Worm (Caenorhabditis elegans) whole organism, L3 larva: Measurements from ENCODE around the gene str-134.

Experiments
- ZK546.5 ChIP-seq: sonication (generic microtip); optimal IDR thresholded peaks from 2 replicates; lab custom pipeline; 2017; ENCODE audit warnings: missing biosample characterization, missing genetic modification characterization
- aly-2 ChIP-seq: fragments of 150-350 bp; optimal IDR thresholded peaks from 2 replicates; lab custom pipeline; 2014; ENCODE audit warnings: missing biosample characterization, missing genetic modification characterization
- ama-1 ChIP-seq: fragments of 150-350 bp; optimal IDR thresholded peaks from 2 replicates; lab custom pipeline; 2018
- ceh-28 ChIP-seq: fragments of 150-350 bp; optimal IDR thresholded peaks from 2 replicates; lab custom pipeline; 2014; ENCODE audit warnings: missing biosample characterization, missing genetic modification reagents, missing genetic modification characterization
- ceh-9 ChIP-seq: sonication (generic microtip); optimal IDR thresholded peaks from 2 replicates; lab custom pipeline; 2018; ENCODE audit warnings: missing biosample characterization, missing genetic modification characterization
- elt-2 ChIP-seq: sonication (generic microtip); optimal IDR thresholded peaks from 2 replicates; lab custom pipeline; 2016; ENCODE audit warnings: missing genetic modification reagents, mild to moderate bottlenecking, missing genetic modification characterization, missing compliant biosample characterization
- elt-3 ChIP-seq, 3 experiments: fragments of 150-350 bp in 1 of 3; sonication (generic microtip) in 2 of 3; optimal IDR thresholded peaks; 2 replicates in 2 of 3; 4 replicates in 1 of 3; lab custom pipeline; 2014 to 2017; ENCODE audit warnings: missing biosample characterization in 3 of 3, missing genetic modification characterization in 3 of 3
- hmg-11 ChIP-seq: sonication (generic microtip); optimal IDR thresholded peaks from 2 replicates; lab custom pipeline; 2016; ENCODE audit warnings: missing genetic modification characterization, missing compliant biosample characterization
- jun-1 ChIP-seq: fragments of 150-350 bp; optimal IDR thresholded peaks from 2 replicates; lab custom pipeline; 2014; ENCODE audit warnings: missing biosample characterization, missing genetic modification reagents, missing genetic modification characterization
- lin-39 ChIP-seq: fragments of 150-350 bp; optimal IDR thresholded peaks from 2 replicates; lab custom pipeline; 2018; ENCODE audit warnings: missing biosample characterization, missing genetic modification reagents, missing genetic modification characterization
- mml-1 ChIP-seq: fragments of 150-350 bp; sonication (generic microtip); optimal IDR thresholded peaks from 3 replicates; lab custom pipeline; 2014; ENCODE audit warnings: missing biosample characterization, missing genetic modification characterization
- nfya-1 ChIP-seq: sonication (generic microtip); optimal IDR thresholded peaks from 2 replicates; lab custom pipeline; 2017; ENCODE audit warnings: missing genetic modification characterization, mild to moderate bottlenecking, missing compliant biosample characterization, antibody characterized with exemption, moderate library complexity; ENCODE audit not compliant: insufficient read depth
- nhr-23 ChIP-seq: fragments of 150-350 bp; optimal IDR thresholded peaks from 2 replicates; lab custom pipeline; 2014; ENCODE audit warnings: missing biosample characterization, missing genetic modification reagents, missing genetic modification characterization
- nhr-237 ChIP-seq: fragments of 150-350 bp; optimal IDR thresholded peaks from 2 replicates; lab custom pipeline; 2014; ENCODE audit warnings: missing biosample characterization, missing genetic modification characterization
- nhr-25 ChIP-seq: sonication (generic microtip); optimal IDR thresholded peaks from 2 replicates; lab custom pipeline; 2017; ENCODE audit warnings: missing biosample characterization, missing genetic modification characterization
- nhr-28 ChIP-seq: fragments of 150-350 bp; optimal IDR thresholded peaks from 2 replicates; lab custom pipeline; 2014; ENCODE audit warnings: missing biosample characterization, missing genetic modification characterization
- nhr-77 ChIP-seq: fragments of 150-350 bp; optimal IDR thresholded peaks from 2 replicates; lab custom pipeline; 2014; ENCODE audit warnings: missing biosample characterization, missing genetic modification characterization
- pha-4 ChIP-seq: fragments of 150-350 bp; optimal IDR thresholded peaks from 2 replicates; lab custom pipeline; 2014; ENCODE audit warnings: missing biosample characterization, missing genetic modification reagents, missing genetic modification characterization
- pqm-1 ChIP-seq: fragments of 150-350 bp; optimal IDR thresholded peaks from 2 replicates; lab custom pipeline; 2017; ENCODE audit warnings: missing biosample characterization, missing genetic modification characterization, inconsistent platforms
- unc-39 ChIP-seq: sonication (generic microtip); optimal IDR thresholded peaks from 4 replicates; lab custom pipeline; 2017; ENCODE audit warnings: missing biosample characterization, missing genetic modification characterization
- unc-62 ChIP-seq: fragments of 150-350 bp; sonication (generic microtip); optimal IDR thresholded peaks from 4 replicates; lab custom pipeline; 2014; ENCODE audit warnings: missing biosample characterization, missing genetic modification reagents, missing genetic modification characterization
- zag-1 ChIP-seq: fragments of 150-350 bp; optimal IDR thresholded peaks from 2 replicates; lab custom pipeline; 2014; ENCODE audit warnings: missing biosample characterization, missing genetic modification characterization
- ztf-4 ChIP-seq: fragments of 150-350 bp; optimal IDR thresholded peaks from 2 replicates; lab custom pipeline; 2014; ENCODE audit warnings: missing biosample characterization, missing genetic modification characterization

The str-134 gene

ce11 chrV:782432-782831 lies 39.0 kb downstream of the str-134 start, which contains the start of gene srab-16:
Gene srab-16, plus strand, starts transcription at chrV:782732.
- TF ChIP-seq ceh-9: no peak
- no peak for TF ChIP-seq nfya-1 (tag; lab: Kevin White, UChicago)
- TF ChIP-seq aly-2 (tag; lab: Kevin White, UChicago): no peak
- TF ChIP-seq hmg-11 (tag; lab: Kevin White, UChicago): no peak
- TF ChIP-seq jun-1: no peak
- no peak for TF ChIP-seq unc-39 (tag; lab: Kevin White, UChicago)
- TF ChIP-seq unc-62 (GFP tag; lab: Kevin White, UChicago): no peak
- no peak for TF ChIP-seq nhr-28 (tag; lab: Kevin White, UChicago)
- TF ChIP-seq nhr-237 (tag; lab: Kevin White, UChicago): no peak
- no peak for TF ChIP-seq pqm-1 (tag; lab: Kevin White, UChicago)
- TF ChIP-seq elt-2 (tag; lab: Kevin White, UChicago): no peak
- TF ChIP-seq ZK546.5 (tag; lab: Kevin White, UChicago): no peak
- TF ChIP-seq ceh-28: no peak
- no peak for TF ChIP-seq pha-4 (tag; lab: Kevin White, UChicago)
- TF ChIP-seq elt-3 (tag; optimal IDR thresholded peaks at IDR 0.05; lab: Kevin White, UChicago): no peak
- no peak for TF ChIP-seq ztf-4 (tag; lab: Kevin White, UChicago)
- no peak for TF ChIP-seq zag-1 (tag; lab: Kevin White, UChicago)
- TF ChIP-seq nhr-77 (tag; lab: Kevin White, UChicago): no peak
- no peak for TF ChIP-seq nhr-23 (tag; lab: Kevin White, UChicago)
- TF ChIP-seq mml-1: no peak
- TF ChIP-seq, all 47 proteins: peak for 0

ce11 chrV:794092-794491 lies 50.6 kb downstream of the str-134 start:
- no peak for TF ChIP-seq ama-1 (lab: Kevin White, UChicago)
- no peak for TF ChIP-seq hmg-11 (tag; lab: Kevin White, UChicago)
- no peak for TF ChIP-seq zag-1 (tag; lab: Kevin White, UChicago)
- TF ChIP-seq lin-39 (tag; lab: Kevin White, UChicago): no peak
- no peak for TF ChIP-seq nhr-25 (tag; lab: Kevin White, UChicago)
- TF ChIP-seq nhr-77 (tag; lab: Kevin White, UChicago): no peak
